Worm (Caenorhabditis elegans): Measurements from ENCODE around the gene K09B3.1.

The K09B3.1 gene

ce11 chrIV:3794437-3794836 lies at the start of gene K09B3.1:
Gene K09B3.1 (plus strand): TSS chrIV:3794737.
- TF ChIP-seq ZK546.5 (tag; optimal IDR thresholded peaks at IDR 0.05) (no peak), egl-27 (tag; optimal IDR thresholded peaks at IDR 0.05) (no peak), ceh-62 (tag; optimal IDR thresholded peaks at IDR 0.05) (no peak), mes-2 (tag; optimal IDR thresholded peaks at IDR 0.05; ENCODE audit: poor library complexity, severe bottlenecking) (no peak), tag-97 (GFP tag; IDR thresholded peaks at IDR 0.05) (no peak), nhr-6 (tag; optimal IDR thresholded peaks at IDR 0.05) (no peak), madf-9 (GFP tag; conservative IDR thresholded peaks at IDR 0.05) (no peak), gei-8 (GFP tag; optimal IDR thresholded peaks at IDR 0.05) (no peak), T26A8.4 (GFP tag; IDR thresholded peaks at IDR 0.05) (no peak), zip-2 (tag; optimal IDR thresholded peaks at IDR 0.05) (no peak), zip-11 (GFP tag; IDR thresholded peaks at IDR 0.05) (no peak), arid-1 (GFP tag; conservative IDR thresholded peaks at IDR 0.05) (no peak), nhr-42 (GFP tag; IDR thresholded peaks at IDR 0.05) (no peak), zfp-3 (GFP tag; conservative IDR thresholded peaks at IDR 0.05) (no peak), mxl-2 (GFP tag; conservative IDR thresholded peaks at IDR 0.05) (no peak), set-16 (GFP tag; IDR thresholded peaks at IDR 0.05) (no peak), ceh-28 (tag; optimal IDR thresholded peaks at IDR 0.05) (no peak), nhr-11 (tag; optimal IDR thresholded peaks at IDR 0.05) (no peak)

DNA sequence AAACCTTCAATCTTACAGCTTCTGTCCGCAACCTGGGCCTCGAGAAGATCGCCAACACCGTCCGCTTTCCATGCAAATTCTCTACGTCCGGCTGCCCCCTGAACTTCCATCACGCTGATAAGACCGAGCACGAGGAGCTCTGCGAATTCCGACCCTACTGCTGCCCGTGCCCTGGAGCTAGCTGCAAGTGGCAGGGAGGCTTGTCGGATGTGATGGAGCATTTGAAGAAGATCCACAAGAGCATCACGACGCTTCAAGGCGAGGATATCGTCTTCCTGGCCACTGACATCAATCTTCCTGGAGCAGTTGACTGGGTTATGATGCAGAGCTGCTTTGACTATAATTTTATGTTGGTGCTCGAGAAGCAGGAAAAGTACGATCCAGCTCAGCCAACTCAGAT lies 48.7 kb upstream of the K09B3.1 start:
- TF ChIP-seq set-16 (GFP tag; IDR thresholded peaks at IDR 0.05): peak; percentile 72
- TF ChIP-seq ctbp-1 (GFP tag; IDR thresholded peaks at IDR 0.05): no peak
- no peak for TF ChIP-seq daf-8 (GFP tag; IDR thresholded peaks at IDR 0.05)
- no peak for TF ChIP-seq R02D3.7 (tag; optimal IDR thresholded peaks at IDR 0.05)
- TF ChIP-seq dmd-8 (GFP tag; IDR thresholded peaks at IDR 0.05): 0 out of 2 replicates have a peak, but pooled peaks have one; percentile 10

ce11 chrIV:3751001-3751400 lies 43.5 kb upstream of the K09B3.1 start, which contains the start of gene ugt-45:
Gene ugt-45 (minus strand): TSS chrIV:3751101.
- TF ChIP-seq nhr-42 (GFP tag; IDR thresholded peaks at IDR 0.05) (no peak), nhr-28 (tag; optimal IDR thresholded peaks at IDR 0.05) (peak; percentile 76), Y105C5A.15 (GFP tag; IDR thresholded peaks at IDR 0.05) (no peak), vab-7 (GFP tag; IDR thresholded peaks at IDR 0.05) (no peak), nhr-237 (tag; optimal IDR thresholded peaks at IDR 0.05) (no peak)

DNA sequence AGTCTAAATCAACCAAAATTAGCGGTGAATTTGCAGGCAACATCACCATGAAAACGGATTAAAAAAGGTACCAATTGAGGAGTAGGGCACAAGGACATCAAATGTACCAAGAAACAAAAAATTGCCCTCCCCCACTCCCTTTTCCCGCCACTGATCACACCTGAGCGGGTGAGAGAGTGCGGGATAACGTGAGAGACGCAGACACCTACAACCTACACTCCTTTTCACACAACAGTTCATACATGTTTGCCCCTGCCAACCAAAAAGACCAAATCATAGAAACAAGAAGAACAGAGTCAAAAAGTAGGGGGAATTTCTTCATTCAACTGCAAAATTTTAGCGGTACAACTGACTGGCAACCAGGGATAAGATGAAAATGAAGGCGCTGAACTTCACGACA lies 42.3 kb upstream of the K09B3.1 start:
- TF ChIP-seq mxl-2 (GFP tag; conservative IDR thresholded peaks at IDR 0.05): no peak
- peak; percentile 97 for TF ChIP-seq nhr-28 (tag; optimal IDR thresholded peaks at IDR 0.05)

DNA sequence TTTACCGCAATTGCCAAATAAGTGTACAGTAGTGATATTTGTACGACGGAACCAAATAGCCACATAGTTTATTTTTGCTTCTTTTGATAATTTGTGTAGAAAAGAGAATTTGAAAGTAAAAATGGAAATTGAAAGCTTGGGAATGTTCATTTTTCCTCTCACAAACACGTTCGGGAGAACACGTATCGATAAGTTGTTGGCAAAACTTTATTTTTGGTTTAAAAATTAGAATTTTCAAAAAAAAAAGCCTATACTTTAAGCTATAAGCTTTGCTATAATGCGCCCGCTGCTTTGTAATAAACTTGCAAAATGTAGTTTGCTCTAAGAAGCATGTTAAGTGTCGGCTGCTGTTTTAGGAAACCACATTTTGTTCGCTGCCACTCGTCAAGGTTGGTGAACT lies 39.2 kb upstream of the K09B3.1 start, which contains the start of gene Y37E11AR.7:
Y37E11AR.7 (minus strand) TSS at position 101 of the 400 bp plus-strand sequence.
- no peak for TF ChIP-seq ZK546.5 (tag; optimal IDR thresholded peaks at IDR 0.05)
- no peak for TF ChIP-seq F37D6.2 (tag; optimal IDR thresholded peaks at IDR 0.05)
- TF ChIP-seq dve-1 (tag; optimal IDR thresholded peaks at IDR 0.05; ENCODE audit: insufficient read depth): no peak
- no peak for TF ChIP-seq gei-8 (GFP tag; optimal IDR thresholded peaks at IDR 0.05)

DNA sequence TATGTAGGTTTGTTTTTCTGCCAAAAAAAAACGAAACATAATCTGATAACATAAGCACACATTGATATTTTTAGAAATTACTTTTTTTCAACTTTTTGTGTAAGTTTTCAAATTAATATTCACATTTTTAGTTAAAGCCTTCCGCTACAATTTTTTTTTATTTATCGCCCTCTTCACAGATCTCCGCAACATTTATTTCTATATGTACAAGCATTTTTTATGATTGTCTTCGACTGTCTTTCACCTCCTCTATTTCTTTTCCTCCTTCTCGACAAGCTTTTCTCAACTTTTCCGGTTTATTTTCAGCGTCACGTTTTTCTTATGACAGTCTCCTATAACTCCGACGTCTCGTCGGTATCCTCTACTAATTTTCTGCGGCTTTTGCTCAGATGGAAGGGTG lies 38.6 kb upstream of the K09B3.1 start, which contains the start of gene best-20:
best-20 (plus strand) TSS at position 301 of the 400 bp plus-strand sequence.
- no peak for TF ChIP-seq hif-1 (tag; optimal IDR thresholded peaks at IDR 0.05)
- TF ChIP-seq tag-97 (GFP tag; IDR thresholded peaks at IDR 0.05): no peak
- TF ChIP-seq hmg-1.1 (GFP tag; IDR thresholded peaks at IDR 0.05): no peak
- TF ChIP-seq pqm-1 (tag; optimal IDR thresholded peaks at IDR 0.05): no peak
- no peak for TF ChIP-seq mes-2 (tag; optimal IDR thresholded peaks at IDR 0.05; ENCODE audit: poor library complexity, severe bottlenecking)
- no peak for TF ChIP-seq daf-8 (GFP tag; IDR thresholded peaks at IDR 0.05)
- no peak for TF ChIP-seq mxl-2 (GFP tag; conservative IDR thresholded peaks at IDR 0.05)
- no peak for TF ChIP-seq vab-7 (GFP tag; IDR thresholded peaks at IDR 0.05)

Data from whole organism, L4 larva.